Worm (Caenorhabditis elegans) whole organism, L4 larva: ENCODE data around the gene K12H6.9.

Source experiments
- F26F4.8 ChIP-seq: fragments of 200-800 bp; sonication (Bioruptor generic); conservative IDR thresholded peaks from 2 replicates; pipeline ENCODE4 v1.3.6; 2022; ENCODE audit warnings: missing genetic modification characterization, missing compliant biosample characterization
- F37D6.2 ChIP-seq: sonication (generic microtip); optimal IDR thresholded peaks from 2 replicates; lab custom pipeline; 2016; ENCODE audit warnings: mild to moderate bottlenecking, missing genetic modification characterization, missing compliant biosample characterization
- F44E2.7 ChIP-seq: fragments of 200-800 bp; sonication (Bioruptor generic); IDR thresholded peaks from 2 replicates; pipeline ENCODE4 v2.1.2; 2022; ENCODE audit warnings: missing genetic modification characterization, missing compliant biosample characterization
- R02D3.7 ChIP-seq: fragments of 150-350 bp; sonication (generic microtip); optimal IDR thresholded peaks from 3 replicates; lab custom pipeline; 2014; ENCODE audit warnings: missing biosample characterization, missing genetic modification characterization
- T20F7.1 ChIP-seq: fragments of 200-800 bp; sonication (Bioruptor generic); optimal IDR thresholded peaks from 2 replicates; lab custom pipeline; 2018; ENCODE audit warnings: mild to moderate bottlenecking, missing genetic modification characterization, missing compliant biosample characterization
- T26A8.4 ChIP-seq: fragments of 200-800 bp; sonication (Bioruptor generic); IDR thresholded peaks from 2 replicates; pipeline ENCODE4 v1.3.6; 2022; ENCODE audit warnings: missing genetic modification characterization, missing compliant biosample characterization
- Y5F2A.4 ChIP-seq: fragments of 200-800 bp; sonication (Bioruptor generic); optimal IDR thresholded peaks from 2 replicates; lab custom pipeline; 2018; ENCODE audit warnings: mild to moderate bottlenecking, missing genetic modification characterization, missing compliant biosample characterization
- ZK337.2 ChIP-seq: fragments of 200-800 bp; sonication (Bioruptor generic); IDR thresholded peaks from 2 replicates; pipeline ENCODE4 v1.3.6; 2022; ENCODE audit warnings: missing genetic modification reagents, missing genetic modification characterization, missing compliant biosample characterization
- arid-1 ChIP-seq: fragments of 200-800 bp; sonication (Bioruptor generic); conservative IDR thresholded peaks from 2 replicates; pipeline ENCODE4 v1.3.6; 2022; ENCODE audit warnings: missing genetic modification reagents, missing genetic modification characterization, missing compliant biosample characterization
- ceh-62 ChIP-seq: sonication (generic microtip); optimal IDR thresholded peaks from 2 replicates; lab custom pipeline; 2017; ENCODE audit warnings: missing biosample characterization, missing genetic modification characterization
- ceh-82 ChIP-seq: sonication (generic microtip); optimal IDR thresholded peaks from 2 replicates; lab custom pipeline; 2017; ENCODE audit warnings: missing biosample characterization, missing genetic modification characterization
- ces-1 ChIP-seq: fragments of 150-350 bp; sonication (generic microtip); optimal IDR thresholded peaks from 4 replicates; lab custom pipeline; 2014; ENCODE audit warnings: missing biosample characterization, missing genetic modification reagents, missing genetic modification characterization
- cey-2 ChIP-seq: sonication (generic microtip); optimal IDR thresholded peaks from 3 replicates; lab custom pipeline; 2017; ENCODE audit warnings: missing genetic modification characterization, mild to moderate bottlenecking, missing compliant biosample characterization, antibody characterized with exemption, borderline replicate concordance; ENCODE audit not compliant: insufficient read depth
- daf-16 ChIP-seq, 3 experiments: sonication (generic microtip); optimal IDR thresholded peaks; 2 replicates each; lab custom pipeline; 2016 to 2017; ENCODE audit warnings: missing genetic modification characterization in 3 of 3, missing genetic modification reagents in 3 of 3, mild to moderate bottlenecking in 2 of 3, missing compliant biosample characterization in 2 of 3, missing biosample characterization in 1 of 3, moderate library complexity in 1 of 3
- dmd-6 ChIP-seq: fragments of 200-800 bp; sonication (Bioruptor generic); IDR thresholded peaks from 2 replicates; pipeline ENCODE4 v1.3.6; 2022; ENCODE audit warnings: missing genetic modification reagents, missing genetic modification characterization, missing compliant biosample characterization
- dpl-1 ChIP-seq: fragments of 150-350 bp; optimal IDR thresholded peaks from 2 replicates; lab custom pipeline; 2014; ENCODE audit warnings: missing biosample characterization, missing genetic modification reagents, missing genetic modification characterization
- duxl-1 ChIP-seq: sonication (generic microtip); optimal IDR thresholded peaks from 2 replicates; lab custom pipeline; 2016; ENCODE audit warnings: mild to moderate bottlenecking, missing genetic modification characterization, moderate library complexity, missing compliant biosample characterization; ENCODE audit not compliant: poor library complexity
- egl-27 ChIP-seq: sonication (generic microtip); optimal IDR thresholded peaks from 3 replicates; lab custom pipeline; 2017; ENCODE audit warnings: missing biosample characterization, missing genetic modification reagents, missing genetic modification characterization
- fos-1 ChIP-seq: fragments of 150-350 bp; optimal IDR thresholded peaks from 2 replicates; lab custom pipeline; 2014; ENCODE audit warnings: missing biosample characterization, missing genetic modification characterization
- gei-8 ChIP-seq: fragments of 200-800 bp; sonication (Bioruptor generic); optimal IDR thresholded peaks from 2 replicates; lab custom pipeline; 2018; ENCODE audit warnings: mild to moderate bottlenecking, missing genetic modification characterization, missing compliant biosample characterization
- hif-1 ChIP-seq, 2 experiments: sonication (generic microtip); optimal IDR thresholded peaks; 2 replicates each; lab custom pipeline; 2016 to 2017; ENCODE audit warnings: missing compliant biosample characterization in 2 of 2, missing genetic modification characterization in 2 of 2, missing genetic modification reagents in 2 of 2, missing genotype in 2 of 2, mild to moderate bottlenecking in 1 of 2
- hlh-11 ChIP-seq: fragments of 200-800 bp; sonication (Bioruptor generic); optimal IDR thresholded peaks from 2 replicates; lab custom pipeline; 2018; ENCODE audit warnings: mild to moderate bottlenecking, missing genetic modification characterization, missing compliant biosample characterization
- hlh-30 ChIP-seq: sonication (generic microtip); optimal IDR thresholded peaks from 2 replicates; lab custom pipeline; 2017; ENCODE audit warnings: antibody characterized with exemption, mild to moderate bottlenecking, missing genetic modification characterization, missing compliant biosample characterization; ENCODE audit not compliant: insufficient read depth
- jun-1 ChIP-seq: fragments of 150-350 bp; optimal IDR thresholded peaks from 2 replicates; lab custom pipeline; 2014; ENCODE audit warnings: missing biosample characterization, missing genetic modification reagents, missing genetic modification characterization
- lim-7 ChIP-seq: fragments of 200-800 bp; sonication (Bioruptor generic); IDR thresholded peaks from 2 replicates; pipeline ENCODE4 v1.3.6; 2022; ENCODE audit warnings: missing genetic modification characterization, missing compliant biosample characterization
- lin-13 ChIP-seq: fragments of 150-350 bp; optimal IDR thresholded peaks from 2 replicates; lab custom pipeline; 2014; ENCODE audit warnings: missing biosample characterization, missing genetic modification reagents, missing genetic modification characterization
- lin-29 ChIP-seq: fragments of 200-800 bp; sonication (Bioruptor generic); IDR thresholded peaks from 2 replicates; pipeline ENCODE4 v1.3.6; 2022; ENCODE audit warnings: missing genetic modification reagents, missing genetic modification characterization, missing compliant biosample characterization
- lin-38 ChIP-seq: fragments of 200-800 bp; sonication (Bioruptor generic); IDR thresholded peaks from 2 replicates; pipeline ENCODE4 v1.3.6; 2022; ENCODE audit warnings: missing genetic modification reagents, missing genetic modification characterization, missing compliant biosample characterization
- lin-39 ChIP-seq: fragments of 150-350 bp; optimal IDR thresholded peaks from 2 replicates; lab custom pipeline; 2014; ENCODE audit warnings: missing biosample characterization, missing genetic modification reagents, missing genetic modification characterization
- lsy-2 ChIP-seq, 2 experiments: fragments of 150-350 bp in 1 of 2; sonication (generic microtip) in 1 of 2; optimal IDR thresholded peaks; 2 replicates each; lab custom pipeline; 2014 to 2017; ENCODE audit warnings: missing biosample characterization in 2 of 2, missing genetic modification characterization in 2 of 2
- madf-5 ChIP-seq, 2 experiments: fragments of 200-800 bp; sonication (Bioruptor generic); IDR thresholded peaks; 2 replicates each; pipeline ENCODE4 v1.3.6; 2022; ENCODE audit warnings: missing compliant biosample characterization in 2 of 2, missing genetic modification characterization in 2 of 2
- mdl-1 ChIP-seq, 2 experiments: fragments of 150-350 bp in 1 of 2; sonication (generic microtip) in 1 of 2; optimal IDR thresholded peaks; 2 replicates each; lab custom pipeline; 2014 to 2017; ENCODE audit warnings: missing biosample characterization in 2 of 2, missing genetic modification characterization in 2 of 2
- mxl-2 ChIP-seq: fragments of 200-800 bp; sonication (Bioruptor generic); conservative IDR thresholded peaks from 2 replicates; pipeline ENCODE4 v1.3.6; 2022; ENCODE audit warnings: missing genetic modification reagents, missing genetic modification characterization, missing compliant biosample characterization
- nhr-111 ChIP-seq: fragments of 200-800 bp; sonication (Bioruptor generic); optimal IDR thresholded peaks from 2 replicates; lab custom pipeline; 2018; ENCODE audit warnings: mild to moderate bottlenecking, missing genetic modification characterization, missing compliant biosample characterization
- nhr-25 ChIP-seq: sonication (generic microtip); optimal IDR thresholded peaks from 2 replicates; lab custom pipeline; 2017; ENCODE audit warnings: missing genetic modification characterization, mild to moderate bottlenecking, missing compliant biosample characterization, antibody characterized with exemption, moderate library complexity, borderline replicate concordance; ENCODE audit not compliant: insufficient read depth
- nhr-28 ChIP-seq: fragments of 150-350 bp; optimal IDR thresholded peaks from 2 replicates; lab custom pipeline; 2014; ENCODE audit warnings: missing biosample characterization, missing genetic modification characterization
- pqm-1 ChIP-seq: sonication (generic microtip); optimal IDR thresholded peaks from 2 replicates; lab custom pipeline; 2017; ENCODE audit warnings: missing biosample characterization, missing genetic modification characterization
- rbr-2 ChIP-seq: sonication (generic microtip); optimal IDR thresholded peaks from 2 replicates; lab custom pipeline; 2016; ENCODE audit warnings: missing genotype, missing genetic modification characterization, missing compliant biosample characterization
- sdz-12 ChIP-seq: fragments of 200-800 bp; sonication (Bioruptor generic); optimal IDR thresholded peaks from 2 replicates; lab custom pipeline; 2018; ENCODE audit warnings: mild to moderate bottlenecking, missing genetic modification characterization, missing compliant biosample characterization
- snpc-1.2 ChIP-seq: fragments of 200-800 bp; sonication (Bioruptor generic); IDR thresholded peaks from 2 replicates; pipeline ENCODE4 v1.3.6; 2022; ENCODE audit warnings: missing genetic modification reagents, missing genetic modification characterization, missing compliant biosample characterization
- snpc-4 ChIP-seq: fragments of 150-350 bp; optimal IDR thresholded peaks from 2 replicates; lab custom pipeline; 2014; ENCODE audit warnings: missing biosample characterization, missing genetic modification characterization
- spr-1 ChIP-seq: sonication (generic microtip); optimal IDR thresholded peaks from 2 replicates; lab custom pipeline; 2016; ENCODE audit warnings: mild to moderate bottlenecking, missing genetic modification characterization, missing compliant biosample characterization
- spr-3 ChIP-seq: fragments of 200-800 bp; sonication (Bioruptor generic); optimal IDR thresholded peaks from 2 replicates; lab custom pipeline; 2018; ENCODE audit warnings: mild to moderate bottlenecking, missing genetic modification characterization, missing compliant biosample characterization
- tra-1 ChIP-seq: fragments of 200-800 bp; sonication (Bioruptor generic); IDR thresholded peaks from 2 replicates; pipeline ENCODE4 v1.3.6; 2022; ENCODE audit warnings: missing genetic modification reagents, missing genetic modification characterization, missing compliant biosample characterization
- unc-130 ChIP-seq: sonication (generic microtip); optimal IDR thresholded peaks from 2 replicates; lab custom pipeline; 2016; ENCODE audit warnings: missing genetic modification reagents, missing genetic modification characterization, missing compliant biosample characterization
- unc-62 ChIP-seq, 3 experiments: fragments of 150-350 bp in 1 of 3; sonication (generic microtip); optimal IDR thresholded peaks in 2 of 3; peaks in 1 of 3; 1 replicate in 1 of 3; 2 replicates in 2 of 3; lab custom pipeline; 2014 to 2017; ENCODE audit warnings: missing biosample characterization in 3 of 3, missing genetic modification characterization in 3 of 3, missing genetic modification reagents in 3 of 3, missing genotype in 1 of 3
- vab-7 ChIP-seq: fragments of 200-800 bp; sonication (Bioruptor generic); IDR thresholded peaks from 2 replicates; pipeline ENCODE4 v1.3.6; 2022; ENCODE audit warnings: missing genetic modification reagents, missing genetic modification characterization, missing compliant biosample characterization
- zfp-3 ChIP-seq: fragments of 200-800 bp; sonication (Bioruptor generic); conservative IDR thresholded peaks from 2 replicates; pipeline ENCODE4 v1.3.6; 2022; ENCODE audit warnings: missing genetic modification reagents, missing genetic modification characterization, missing compliant biosample characterization
- ztf-7 ChIP-seq: fragments of 150-350 bp; optimal IDR thresholded peaks from 2 replicates; lab custom pipeline; 2014; ENCODE audit warnings: missing biosample characterization, missing genetic modification characterization

Gene K12H6.9

ce11 chrII:2787031-2787512 is 37.1 kb upstream of the K12H6.9 start, which contains the start of the genes F08D12.12 and srpa-72:
Gene F08D12.12, minus strand, starts transcription at chrII:2787081.
Gene srpa-72, plus strand, starts transcription at chrII:2787481.
- TF ChIP-seq hif-1 (tag; optimal IDR thresholded peaks at IDR 0.05; lab: Kevin White, UChicago), result peak in 1 of 2 experiments; percentile 21
- TF ChIP-seq unc-130 (GFP tag; lab: Kevin White, UChicago), result no peak
- TF ChIP-seq jun-1 (tag; lab: Kevin White, UChicago), result no peak
- no peak for TF ChIP-seq ZK337.2 (GFP tag; lab: Robert Waterston, UW)
- no peak for TF ChIP-seq ceh-62 (tag; lab: Kevin White, UChicago)
- no peak for TF ChIP-seq zfp-3 (GFP tag; lab: Robert Waterston, UW)
- TF ChIP-seq madf-5 (GFP tag; IDR thresholded peaks at IDR 0.05; lab: Robert Waterston, UW), result no peak
- no peak for TF ChIP-seq cey-2 (tag; lab: Kevin White, UChicago)
- no peak for TF ChIP-seq daf-16 (GFP tag; optimal IDR thresholded peaks at IDR 0.05; lab: Kevin White, UChicago)
- no peak for TF ChIP-seq daf-16 (tag; optimal IDR thresholded peaks at IDR 0.05; lab: Kevin White, UChicago)
- no peak for TF ChIP-seq lin-38
- no peak for TF ChIP-seq F44E2.7 (GFP tag; lab: Robert Waterston, UW)
- no peak for TF ChIP-seq spr-3 (GFP tag; lab: Kevin White, UChicago)
- no peak for TF ChIP-seq sdz-12
- TF ChIP-seq lin-39, result no peak
- no peak for TF ChIP-seq dmd-6 (GFP tag; lab: Robert Waterston, UW)
- no peak for TF ChIP-seq gei-8
- TF ChIP-seq nhr-111 (GFP tag; lab: Kevin White, UChicago), result no peak
- TF ChIP-seq ces-1 (GFP tag; lab: Kevin White, UChicago), result no peak
- TF ChIP-seq fos-1, result no peak
- TF ChIP-seq snpc-1.2 (GFP tag; lab: Robert Waterston, UW), result no peak
- TF ChIP-seq egl-27, result no peak
- no peak for TF ChIP-seq snpc-4 (tag; lab: Kevin White, UChicago)
- no peak for TF ChIP-seq mdl-1 (tag; optimal IDR thresholded peaks at IDR 0.05; lab: Kevin White, UChicago)
- TF ChIP-seq ceh-82 (tag; lab: Kevin White, UChicago), result no peak
- TF ChIP-seq F37D6.2 (tag; lab: Kevin White, UChicago), result no peak
- no peak for TF ChIP-seq lin-13 (GFP tag; lab: Kevin White, UChicago)
- TF ChIP-seq Y5F2A.4 (GFP tag; lab: Kevin White, UChicago), result no peak
- TF ChIP-seq F26F4.8 (GFP tag; lab: Robert Waterston, UW), result no peak
- no peak for TF ChIP-seq pqm-1 (tag; lab: Kevin White, UChicago)
- no peak for TF ChIP-seq duxl-1 (tag; lab: Kevin White, UChicago)
- TF ChIP-seq hlh-30 (tag; lab: Kevin White, UChicago), result no peak
- TF ChIP-seq dpl-1, result peak; percentile 37
- TF ChIP-seq vab-7 (GFP tag; lab: Robert Waterston, UW), result no peak
- TF ChIP-seq mxl-2 (GFP tag; lab: Robert Waterston, UW), result no peak
- TF ChIP-seq tra-1 (GFP tag; lab: Robert Waterston, UW), result no peak
- no peak for TF ChIP-seq lsy-2 (tag; optimal IDR thresholded peaks at IDR 0.05; lab: Kevin White, UChicago)
- no peak for TF ChIP-seq ztf-7
- no peak for TF ChIP-seq nhr-28 (tag; lab: Kevin White, UChicago)
- no peak for TF ChIP-seq R02D3.7 (tag; lab: Kevin White, UChicago)
- TF ChIP-seq lim-7 (GFP tag; lab: Robert Waterston, UW), result no peak
- TF ChIP-seq rbr-2 (tag; lab: Kevin White, UChicago), result peak; percentile 21
- no peak for TF ChIP-seq T26A8.4 (GFP tag; lab: Robert Waterston, UW)
- TF ChIP-seq arid-1 (GFP tag; lab: Robert Waterston, UW), result no peak
- no peak for TF ChIP-seq nhr-25
- TF ChIP-seq spr-1 (tag; lab: Kevin White, UChicago), result no peak
- no peak for TF ChIP-seq lin-29 (GFP tag; lab: Robert Waterston, UW)
- TF ChIP-seq T20F7.1 (GFP tag; lab: Kevin White, UChicago), result no peak
- peak; percentile 28 for TF ChIP-seq hlh-11 (tag; lab: Kevin White, UChicago)
- TF ChIP-seq unc-62 (GFP tag; optimal IDR thresholded peaks at IDR 0.05 in 1 of 2; lab: Kevin White, UChicago), result peak in 1 of 2 experiments; percentile 55
- no peak for TF ChIP-seq unc-62 (tag; optimal IDR thresholded peaks at IDR 0.05; lab: Kevin White, UChicago)
